Fruit fly (Drosophila melanogaster) whole organism, embryonic: ENCODE results near the gene CG34417.

Experiments used
- ATbp ChIP-seq: fragments of 200-800 bp; sonication (Bioruptor generic); optimal IDR thresholded peaks from 2 replicates; lab custom pipeline; 2017; ENCODE audit warnings: missing biosample characterization, mild to moderate bottlenecking, missing genetic modification characterization, missing genetic modification reagents
- Bdp1 ChIP-seq: fragments of 200-800 bp; sonication (Bioruptor generic); optimal IDR thresholded peaks from 3 replicates; lab custom pipeline; 2016; ENCODE audit warnings: missing biosample characterization, missing genetic modification characterization
- CG1024 ChIP-seq: fragments of 200-800 bp; sonication (Bioruptor generic); IDR thresholded peaks from 2 replicates; pipeline ENCODE4 v1.3.6; 2022; ENCODE audit warnings: missing biosample characterization, missing genetic modification characterization
- CG10462 ChIP-seq: fragments of 200-800 bp; sonication (Bioruptor generic); optimal IDR thresholded peaks from 2 replicates; lab custom pipeline; 2016; ENCODE audit warnings: missing biosample characterization, missing genetic modification characterization
- CG10543 ChIP-seq: fragments of 200-800 bp; sonication (Bioruptor generic); optimal IDR thresholded peaks from 3 replicates; lab custom pipeline; 2017; ENCODE audit warnings: missing biosample characterization, mild to moderate bottlenecking, missing genetic modification characterization, moderate library complexity
- CG10979 ChIP-seq: fragments of 200-800 bp; sonication (Bioruptor generic); optimal IDR thresholded peaks from 2 replicates; lab custom pipeline; 2018; ENCODE audit warnings: missing biosample characterization, mild to moderate bottlenecking, missing genetic modification characterization, moderate library complexity
- CG11696 ChIP-seq: fragments of 200-800 bp; sonication (Bioruptor generic); IDR thresholded peaks from 2 replicates; pipeline ENCODE4 v1.3.6; 2022; ENCODE audit warnings: missing biosample characterization, missing genetic modification characterization
- CG13296 ChIP-seq: fragments of 200-800 bp; sonication (Bioruptor generic); optimal IDR thresholded peaks from 3 replicates; lab custom pipeline; 2018; ENCODE audit warnings: missing biosample characterization, mild to moderate bottlenecking, missing genetic modification characterization
- CG15601 ChIP-seq: fragments of 200-800 bp; sonication (Bioruptor generic); optimal IDR thresholded peaks from 3 replicates; lab custom pipeline; 2019; ENCODE audit warnings: missing biosample characterization, mild to moderate bottlenecking, missing genetic modification characterization, moderate library complexity
- CG18764 ChIP-seq: fragments of 200-800 bp; sonication (Bioruptor generic); optimal IDR thresholded peaks from 3 replicates; lab custom pipeline; 2016; ENCODE audit warnings: missing biosample characterization, missing genetic modification characterization
- CG2678 ChIP-seq: fragments of 200-800 bp; sonication (Bioruptor generic); optimal IDR thresholded peaks from 3 replicates; lab custom pipeline; 2019; ENCODE audit warnings: missing biosample characterization, mild to moderate bottlenecking, missing genetic modification characterization, moderate library complexity
- CG31388 ChIP-seq: fragments of 200-800 bp; sonication (Bioruptor generic); optimal IDR thresholded peaks from 2 replicates; lab custom pipeline; 2016; ENCODE audit warnings: missing biosample characterization, missing genetic modification characterization
- CG32767 ChIP-seq: fragments of 200-800 bp; sonication (Bioruptor generic); IDR thresholded peaks from 2 replicates; pipeline ENCODE4 v1.3.6; 2022; ENCODE audit warnings: missing biosample characterization, missing genetic modification characterization
- CG3281 ChIP-seq: fragments of 200-800 bp; sonication (Bioruptor generic); optimal IDR thresholded peaks from 3 replicates; lab custom pipeline; 2017; ENCODE audit warnings: missing biosample characterization, mild to moderate bottlenecking, missing genetic modification characterization
- CG34422 ChIP-seq: fragments of 200-800 bp; sonication (Bioruptor generic); IDR thresholded peaks from 3 replicates; pipeline ENCODE4 v1.3.6; 2022; ENCODE audit warnings: missing biosample characterization, missing genetic modification characterization
- CG5245 ChIP-seq: fragments of 200-800 bp; sonication (Bioruptor generic); optimal IDR thresholded peaks from 3 replicates; lab custom pipeline; 2016; ENCODE audit warnings: missing biosample characterization, missing genetic modification characterization
- CG8089 ChIP-seq: fragments of 200-800 bp; sonication (Bioruptor generic); optimal IDR thresholded peaks from 3 replicates; lab custom pipeline; 2016; ENCODE audit warnings: missing biosample characterization, missing genetic modification characterization
- CG8359 ChIP-seq: fragments of 200-800 bp; sonication (Bioruptor generic); optimal IDR thresholded peaks from 2 replicates; lab custom pipeline; 2017; ENCODE audit warnings: missing biosample characterization, mild to moderate bottlenecking, missing genetic modification characterization, borderline replicate concordance
- CG8478 ChIP-seq: fragments of >200 bp; optimal IDR thresholded peaks from 2 replicates; lab custom pipeline; 2018
- CrebB ChIP-seq: fragments of 200-800 bp; sonication (Bioruptor generic); optimal IDR thresholded peaks from 3 replicates; lab custom pipeline; 2018; ENCODE audit warnings: missing biosample characterization, mild to moderate bottlenecking, missing genetic modification characterization
- Dek ChIP-seq: fragments of 200-800 bp; sonication (Bioruptor generic); optimal IDR thresholded peaks from 3 replicates; lab custom pipeline; 2019; ENCODE audit warnings: missing biosample characterization, mild to moderate bottlenecking, missing genetic modification characterization, moderate library complexity
- Doc3 ChIP-seq: fragments of 200-800 bp; sonication (Bioruptor generic); IDR thresholded peaks from 3 replicates; pipeline ENCODE4 v1.3.6; 2022; ENCODE audit warnings: missing biosample characterization, missing genetic modification characterization; ENCODE audit not compliant: partially characterized antibody
- ERR ChIP-seq: fragments of 200-800 bp; sonication (Bioruptor generic); optimal IDR thresholded peaks from 2 replicates; lab custom pipeline; 2016; ENCODE audit warnings: missing biosample characterization, missing genetic modification characterization
- Hey ChIP-seq: fragments of 200-800 bp; sonication (Bioruptor generic); optimal IDR thresholded peaks from 3 replicates; lab custom pipeline; 2018; ENCODE audit warnings: missing biosample characterization, mild to moderate bottlenecking, missing genetic modification characterization
- HmgZ ChIP-seq: fragments of 200-800 bp; sonication (Bioruptor generic); optimal IDR thresholded peaks from 2 replicates; lab custom pipeline; 2018; ENCODE audit warnings: missing biosample characterization, mild to moderate bottlenecking, missing genetic modification characterization
- Hr3 ChIP-seq: fragments of 200-800 bp; sonication (Bioruptor generic); optimal IDR thresholded peaks from 3 replicates; lab custom pipeline; 2016; ENCODE audit warnings: missing biosample characterization, missing genetic modification characterization
- Mes4 ChIP-seq: fragments of 200-800 bp; sonication (Bioruptor generic); optimal IDR thresholded peaks from 2 replicates; lab custom pipeline; 2016; ENCODE audit warnings: missing biosample characterization, missing genetic modification characterization
- Stat92E ChIP-seq, 3 experiments: fragments of >200 bp in 2 of 3; fragments of 200-800 bp in 1 of 3; sonication (Bioruptor generic) in 1 of 3; optimal IDR thresholded peaks; 2 replicates each; lab custom pipeline; 2017 to 2019; ENCODE audit warnings: missing biosample characterization in 3 of 3, missing genetic modification characterization in 3 of 3, mild to moderate bottlenecking in 1 of 3, moderate library complexity in 1 of 3
- az2 ChIP-seq: fragments of 200-800 bp; sonication (Bioruptor generic); optimal IDR thresholded peaks from 3 replicates; lab custom pipeline; 2016; ENCODE audit warnings: missing biosample characterization, missing genetic modification characterization
- bbx ChIP-seq: fragments of 200-800 bp; sonication (Bioruptor generic); IDR thresholded peaks from 2 replicates; pipeline ENCODE4 v1.3.6; 2022; ENCODE audit warnings: missing biosample characterization, missing genetic modification characterization; ENCODE audit not compliant: partially characterized antibody
- bsh ChIP-seq, 2 experiments: fragments of 200-800 bp; sonication (Bioruptor generic); optimal IDR thresholded peaks; 2 replicates each; lab custom pipeline; 2017 to 2018; ENCODE audit warnings: mild to moderate bottlenecking in 2 of 2, missing biosample characterization in 2 of 2, missing genetic modification characterization in 2 of 2, moderate library complexity in 1 of 2
- cad ChIP-seq: fragments of >200 bp; optimal IDR thresholded peaks from 2 replicates; lab custom pipeline; 2017; ENCODE audit warnings: missing biosample characterization, missing genetic modification characterization
- cato ChIP-seq: fragments of 200-800 bp; sonication (Bioruptor generic); optimal IDR thresholded peaks from 2 replicates; lab custom pipeline; 2016; ENCODE audit warnings: missing biosample characterization, missing genetic modification characterization, borderline replicate concordance
- dati ChIP-seq: fragments of 200-800 bp; sonication (Bioruptor generic); IDR thresholded peaks from 2 replicates; pipeline ENCODE4 v1.3.6; 2022; ENCODE audit warnings: missing biosample characterization, missing genetic modification characterization
- dmrt11E ChIP-seq: fragments of 200-800 bp; sonication (Bioruptor generic); optimal IDR thresholded peaks from 3 replicates; lab custom pipeline; 2018; ENCODE audit warnings: missing biosample characterization, mild to moderate bottlenecking, missing genetic modification characterization, moderate library complexity
- exex ChIP-seq: fragments of 200-800 bp; sonication (Bioruptor generic); optimal IDR thresholded peaks from 4 replicates; lab custom pipeline; 2018; ENCODE audit warnings: missing biosample characterization, mild to moderate bottlenecking, missing genetic modification characterization, moderate library complexity
- fd96Cb ChIP-seq: fragments of 200-800 bp; sonication (Bioruptor generic); optimal IDR thresholded peaks from 2 replicates; lab custom pipeline; 2018; ENCODE audit warnings: missing biosample characterization, mild to moderate bottlenecking, missing genetic modification characterization, moderate library complexity
- fru ChIP-seq: fragments of >200 bp; optimal IDR thresholded peaks from 2 replicates; lab custom pipeline; 2017
- gro ChIP-seq: fragments of 200-800 bp; sonication (Bioruptor generic); optimal IDR thresholded peaks from 2 replicates; lab custom pipeline; 2016; ENCODE audit warnings: missing biosample characterization, missing genetic modification characterization
- gsb ChIP-seq: fragments of 200-800 bp; sonication (Bioruptor generic); IDR thresholded peaks from 2 replicates; pipeline ENCODE4 v1.3.6; 2022; ENCODE audit warnings: missing biosample characterization, missing genetic modification characterization
- gt ChIP-seq: fragments of 200-800 bp; sonication (Bioruptor generic); IDR thresholded peaks from 2 replicates; pipeline ENCODE4 v1.3.6; 2022; ENCODE audit warnings: missing biosample characterization, missing genetic modification characterization
- ham ChIP-seq: fragments of 200-800 bp; sonication (Bioruptor generic); IDR thresholded peaks from 2 replicates; pipeline ENCODE4 v1.3.6; 2022; ENCODE audit warnings: missing biosample characterization, missing genetic modification characterization
- her ChIP-seq: fragments of 200-800 bp; sonication (Bioruptor generic); optimal IDR thresholded peaks from 2 replicates; lab custom pipeline; 2016; ENCODE audit warnings: missing biosample characterization, missing genetic modification characterization
- kay ChIP-seq: fragments of 200-800 bp; sonication (Bioruptor generic); optimal IDR thresholded peaks from 2 replicates; lab custom pipeline; 2016; ENCODE audit warnings: missing biosample characterization, missing genetic modification characterization
- lmd ChIP-seq: fragments of 200-800 bp; sonication (Bioruptor generic); IDR thresholded peaks from 2 replicates; pipeline ENCODE4 v1.3.6; 2022; ENCODE audit warnings: missing biosample characterization, missing genetic modification characterization
- sd ChIP-seq: fragments of 200-800 bp; sonication (Bioruptor generic); optimal IDR thresholded peaks from 3 replicates; lab custom pipeline; 2018; ENCODE audit warnings: missing biosample characterization, mild to moderate bottlenecking, missing genetic modification characterization, moderate library complexity
- tna ChIP-seq: fragments of 200-800 bp; sonication (Bioruptor generic); IDR thresholded peaks from 2 replicates; pipeline ENCODE4 v1.3.6; 2022; ENCODE audit warnings: missing biosample characterization, missing genetic modification characterization; ENCODE audit not compliant: partially characterized antibody
- toy ChIP-seq: fragments of 200-800 bp; sonication (Bioruptor generic); IDR thresholded peaks from 2 replicates; pipeline ENCODE4 v1.3.6; 2022; ENCODE audit warnings: missing biosample characterization, missing genetic modification characterization
- zf30C ChIP-seq: fragments of 200-800 bp; sonication (Bioruptor generic); optimal IDR thresholded peaks from 3 replicates; lab custom pipeline; 2018; ENCODE audit warnings: missing biosample characterization, mild to moderate bottlenecking, missing genetic modification characterization

The CG34417 gene

DNA sequence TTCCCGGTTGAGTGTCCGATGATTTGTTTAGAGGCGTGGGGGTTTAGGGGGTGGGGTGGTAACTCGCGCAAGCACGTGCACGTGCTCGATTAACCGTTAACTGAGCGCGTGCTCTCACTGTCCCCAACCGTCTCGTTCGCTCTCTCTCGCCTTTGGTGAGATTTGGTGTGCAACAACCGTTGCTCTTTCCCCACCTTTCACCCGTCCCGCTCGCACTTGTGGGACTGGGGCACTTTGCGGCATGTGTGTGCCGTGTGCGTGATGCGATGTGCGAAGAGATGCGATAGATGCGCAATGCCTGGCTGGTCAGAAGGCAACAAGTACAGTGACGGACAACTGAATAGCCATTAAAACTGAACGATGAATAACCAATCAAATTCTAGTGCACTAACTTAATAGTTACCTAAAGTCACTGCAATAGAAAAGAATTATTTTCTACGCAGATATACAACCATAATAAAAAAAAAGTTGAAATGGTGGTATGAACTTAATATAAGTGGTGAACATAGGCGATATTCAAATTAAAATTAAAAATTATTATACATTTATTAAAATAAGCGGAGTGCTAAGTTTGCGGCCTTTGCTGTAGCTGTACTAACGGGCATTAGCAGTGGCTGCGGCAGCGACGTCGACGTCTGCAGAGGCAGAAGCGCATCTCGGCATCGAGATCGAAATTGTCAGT is 30.8 kb downstream of the CG34417 start (continued):
- TF ChIP-seq CG31388 (GFP tag; lab: Kevin White, UChicago) (peak; percentile 61), az2 (GFP tag; lab: Kevin White, UChicago) (peak; percentile 85), Hey (tag; lab: Kevin White, UChicago) (no peak), Mes4 (GFP tag; lab: Kevin White, UChicago) (peak; percentile 41), kay (GFP tag; lab: Kevin White, UChicago) (peak; percentile 60), cad (GFP tag; lab: Kevin White, UChicago) (no peak), fru (lab: Kevin White, UChicago) (no peak), sd (tag; lab: Kevin White, UChicago) (peak; percentile 59), dmrt11E (peak; percentile 93), CG15601 (tag; lab: Kevin White, UChicago) (peak; percentile 93), toy (GFP tag; lab: Robert Waterston, UW) (no peak), HmgZ (tag; lab: Kevin White, UChicago) (peak; percentile 59), tna (GFP tag; lab: Robert Waterston, UW) (no peak), CG3281 (GFP tag; lab: Kevin White, UChicago) (peak; percentile 82), CG2678 (peak; percentile 94), gt (GFP tag; lab: Robert Waterston, UW) (peak; percentile 63), exex (tag; lab: Kevin White, UChicago) (peak; percentile 28), bbx (GFP tag; lab: Robert Waterston, UW) (no peak), CG10979 (tag; lab: Kevin White, UChicago) (peak; percentile 96), lmd (peak; percentile 87), gro (GFP tag; lab: Kevin White, UChicago) (no peak), CG11696 (GFP tag; lab: Robert Waterston, UW) (peak; percentile 92), Doc3 (GFP tag; lab: Robert Waterston, UW) (no peak), CG8089 (GFP tag; lab: Kevin White, UChicago) (peak; percentile 32), dati (GFP tag; lab: Robert Waterston, UW) (no peak), CG1024 (GFP tag; lab: Robert Waterston, UW) (peak; percentile 48; the same call in 1 of the 2 replicates), her (GFP tag; lab: Kevin White, UChicago) (no peak), zf30C (GFP tag; lab: Kevin White, UChicago) (no peak), CG32767 (GFP tag; lab: Robert Waterston, UW) (peak; percentile 86), CG13296 (peak; percentile 84), Dek (tag; lab: Kevin White, UChicago) (peak; percentile 79), ATbp (GFP tag; lab: Kevin White, UChicago) (peak; percentile 91), CG18764 (GFP tag; lab: Kevin White, UChicago) (peak; percentile 67), CrebB (tag; lab: Kevin White, UChicago) (peak; percentile 54), cato (peak; percentile 71), CG8359 (GFP tag; lab: Kevin White, UChicago) (peak; percentile 83), bsh (GFP tag; optimal IDR thresholded peaks at IDR 0.05; lab: Kevin White, UChicago) (peak; percentile 88 to 93), Hr3 (GFP tag; lab: Kevin White, UChicago) (peak; percentile 84), Bdp1 (no peak), CG10462 (GFP tag; lab: Kevin White, UChicago) (peak; percentile 50), ERR (GFP tag; lab: Kevin White, UChicago) (no peak), CG5245 (GFP tag; lab: Kevin White, UChicago) (peak; percentile 71), CG34422 (GFP tag; lab: Robert Waterston, UW) (peak; percentile 85), ham (GFP tag; lab: Robert Waterston, UW) (no peak), CG8478 (peak; percentile 60), Stat92E (GFP tag; optimal IDR thresholded peaks at IDR 0.05; lab: Kevin White, UChicago) (peak in 1 of 3 experiments; percentile 81), CG10543 (GFP tag; lab: Kevin White, UChicago) (peak; percentile 61), gsb (no peak), fd96Cb (peak; percentile 92)
